Fruit fly (Drosophila melanogaster): ENCODE measurements around the gene Cpr65Ax2.
A peak's percentile ranks its signal among the peaks of the same experiment; 100 is the strongest.
"Not testable (repeated sequence)": the region's sequence is repeated elsewhere in the genome, so short reads cannot be mapped to it uniquely, and the experiment has no call there.

Gene Cpr65Ax2

dm6 chr3L:6150757-6151354, at the start of gene Cpr65Ax2, which contains the start of gene Lcp65Aa:
Cpr65Ax2 (minus strand) TSS chr3L:6150857.
Lcp65Aa (plus strand) TSS chr3L:6151304.
- not testable (repeated sequence) for TF ChIP-seq CG17801 (GFP tag; optimal IDR thresholded peaks at IDR 0.05; ENCODE audit: partially characterized antibody)

dm6 chr3L:6200173-6200572, 49.5 kb upstream of the Cpr65Ax2 start, which contains the start of gene CG8219:
CG8219 (plus strand) TSS chr3L:6200473.
- no peak for TF ChIP-seq CG17801 (GFP tag; optimal IDR thresholded peaks at IDR 0.05; ENCODE audit: partially characterized antibody)

DNA sequence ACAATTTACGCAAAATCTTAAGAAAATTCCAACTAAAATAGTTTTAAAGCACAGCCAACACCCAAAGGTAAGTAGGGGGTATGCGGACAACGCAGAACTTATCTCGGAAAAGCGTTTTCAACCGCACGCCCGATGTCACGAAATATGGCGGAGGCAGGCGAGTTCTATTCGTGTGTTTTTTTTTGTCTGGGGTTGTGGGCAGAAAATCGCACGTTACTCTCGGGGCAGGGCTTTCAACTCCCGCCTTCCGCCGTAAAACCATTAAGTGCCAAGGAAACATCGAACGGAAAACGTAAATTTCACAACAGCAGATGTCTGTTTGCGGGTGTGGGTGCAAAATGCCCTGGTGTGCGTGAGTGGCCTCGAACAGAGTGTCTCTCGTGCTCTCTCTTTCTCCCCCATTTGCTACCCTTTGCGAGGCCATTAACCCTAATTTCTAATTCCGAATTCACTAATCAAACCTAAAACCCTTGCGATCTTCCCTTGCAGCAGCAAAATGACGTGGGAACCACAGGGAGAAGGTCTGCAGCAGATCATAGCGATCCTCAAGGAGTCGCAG, 43.0 kb upstream of the Cpr65Ax2 start:
- no peak for TF ChIP-seq CG17801 (GFP tag; optimal IDR thresholded peaks at IDR 0.05; ENCODE audit: partially characterized antibody)

DNA sequence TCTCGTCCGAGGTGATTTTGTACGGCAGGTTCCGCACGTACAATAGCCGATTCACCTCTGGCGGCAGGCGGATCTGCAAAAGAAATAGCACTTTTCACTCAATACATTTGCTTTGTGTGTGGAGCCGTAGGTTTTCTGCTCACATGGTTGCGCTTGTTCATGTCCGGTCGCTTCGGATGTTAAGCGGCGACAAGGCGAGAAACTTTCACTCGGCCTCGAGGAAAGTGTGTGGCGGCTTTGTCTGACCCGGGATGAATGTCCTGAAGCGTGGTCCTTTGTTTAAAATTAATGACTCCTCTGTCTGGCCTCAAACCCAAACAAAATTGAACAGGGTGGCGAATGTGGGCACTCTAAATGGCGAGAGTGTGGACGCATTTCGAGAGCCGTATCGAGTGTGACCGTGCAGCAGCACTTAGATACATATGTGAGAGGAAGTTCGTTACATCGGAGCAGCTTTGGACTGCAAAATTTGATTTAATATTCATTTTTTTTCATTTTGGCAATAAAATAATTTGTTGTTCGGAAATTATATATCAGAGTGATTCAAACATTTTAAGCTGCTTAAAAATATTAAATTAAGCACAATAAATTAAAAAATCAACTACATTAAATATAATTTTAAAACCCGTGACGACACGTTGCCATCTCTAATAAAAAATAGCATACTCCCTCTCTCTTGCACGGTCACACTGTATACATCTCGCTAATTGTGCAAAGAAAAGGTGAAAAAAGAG, 42.3 kb upstream of the Cpr65Ax2 start, which contains the start of the genes Sf3b6 and Tnpo:
Gene Sf3b6 (minus strand): TSS at position 358 of the 734 bp plus-strand sequence.
Gene Tnpo (plus strand): TSS at position 659 of the 734 bp plus-strand sequence.
- TF ChIP-seq CG17801 (GFP tag; optimal IDR thresholded peaks at IDR 0.05; ENCODE audit: partially characterized antibody): peak; percentile 77

DNA sequence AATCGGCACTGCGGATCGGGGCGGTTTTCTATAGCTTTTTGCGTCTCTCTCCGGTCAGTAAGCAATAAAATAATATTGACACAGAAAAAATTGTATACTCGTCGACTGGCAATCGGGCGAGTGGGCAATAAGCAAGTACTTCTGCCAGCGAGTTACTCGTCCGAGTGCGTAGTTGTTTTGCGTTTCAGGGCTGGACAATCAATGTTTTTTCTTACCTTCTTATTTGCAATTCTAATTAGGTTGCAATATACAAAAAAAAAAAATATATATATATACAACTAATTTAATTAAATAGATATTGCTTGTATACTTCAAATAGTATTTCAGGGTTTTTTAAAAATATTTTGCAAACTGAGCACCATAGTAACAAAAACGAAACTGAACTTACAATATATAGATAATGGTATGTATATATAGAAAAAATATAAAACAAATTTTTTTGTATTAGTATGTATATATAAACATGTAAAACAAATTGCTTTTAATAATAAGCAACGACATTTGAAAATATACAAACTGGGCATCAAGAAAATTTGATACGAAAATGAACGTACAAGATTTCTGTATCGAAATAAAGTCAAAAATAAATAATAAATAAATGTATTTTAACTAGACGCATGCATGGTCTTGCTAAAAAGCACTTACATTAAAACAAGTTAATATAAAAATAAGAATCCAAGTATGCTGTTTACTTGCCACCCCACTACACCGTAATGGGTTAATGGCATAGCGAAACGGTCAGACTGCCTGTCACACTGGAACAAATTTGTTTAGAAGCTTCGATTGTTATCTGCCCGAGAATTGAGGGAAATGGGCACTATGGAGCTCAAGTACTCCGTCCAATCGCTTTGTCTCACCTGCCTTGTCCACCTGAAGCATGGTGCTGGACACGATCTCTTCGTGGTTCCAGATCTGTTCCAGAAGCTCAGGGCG, 38.6 kb upstream of the Cpr65Ax2 start, which contains the start of the genes D19A and CG7386:
Gene D19A (minus strand): TSS at position 129 of the 933 bp plus-strand sequence.
Gene CG7386 (plus strand): TSS at position 751 of the 933 bp plus-strand sequence.
- TF ChIP-seq CG17801 (GFP tag; optimal IDR thresholded peaks at IDR 0.05; ENCODE audit: partially characterized antibody): peak; percentile 63

DNA sequence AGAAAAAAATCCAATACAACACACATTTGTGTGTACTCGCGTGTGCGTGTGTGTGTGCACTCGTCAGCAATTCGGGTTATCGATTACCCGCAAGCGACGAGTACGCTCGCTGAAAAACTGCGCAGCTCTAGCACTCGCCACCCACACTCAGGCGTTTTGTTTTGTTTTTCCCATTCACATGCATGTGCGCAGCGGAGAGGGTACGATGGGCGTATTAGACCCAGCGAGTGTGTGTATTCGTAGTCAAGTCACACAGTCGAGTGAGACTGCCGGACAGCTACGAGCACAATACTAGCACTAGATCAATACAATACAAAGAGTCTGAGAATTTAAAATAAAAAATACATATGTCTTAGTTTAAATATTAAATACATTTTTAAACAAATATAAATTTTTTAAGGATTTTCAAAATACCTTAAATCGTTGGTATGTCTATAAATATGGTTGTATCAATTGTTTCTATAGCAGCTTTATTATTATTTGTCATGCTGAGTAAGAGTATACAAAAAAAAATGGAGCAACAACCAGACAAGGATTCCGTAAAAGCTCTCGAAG, 34.3 kb upstream of the Cpr65Ax2 start, which contains the start of the genes D19B and CG43293:
Gene D19B (minus strand): TSS at position 37 of the 555 bp plus-strand sequence.
Gene CG43293 (plus strand): TSS at position 306 of the 555 bp plus-strand sequence.
- peak; percentile 69 for TF ChIP-seq CG17801 (GFP tag; optimal IDR thresholded peaks at IDR 0.05; ENCODE audit: partially characterized antibody)

- TF ChIP-seq CG17801 (GFP tag; optimal IDR thresholded peaks at IDR 0.05; ENCODE audit: partially characterized antibody): peak; percentile 61
Measured at dm6 chr3L:6181776-6182175, 31.1 kb upstream of the Cpr65Ax2 start, which contains the start of gene CG10274. CG10274 (minus strand) TSS chr3L:6181829.

DNA sequence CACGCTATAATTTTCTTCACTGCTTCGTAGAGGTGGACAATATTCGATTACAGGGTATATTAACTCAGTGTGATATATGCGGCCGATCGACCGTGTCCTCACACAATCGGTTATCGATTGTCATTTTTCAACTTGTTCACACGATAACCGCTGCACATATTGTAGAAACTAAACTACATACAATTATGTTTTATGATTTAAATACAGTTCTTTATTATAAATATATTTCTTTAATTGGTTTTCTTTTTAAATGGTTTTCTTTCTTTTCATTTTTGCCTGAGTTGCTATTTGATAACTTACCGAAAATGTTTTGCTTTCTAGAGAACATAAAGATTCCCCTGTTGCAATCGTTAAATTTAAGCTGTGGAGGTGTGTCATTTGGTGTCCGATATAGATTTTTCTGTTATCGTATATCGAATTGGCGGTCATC, 23.2 kb upstream of the Cpr65Ax2 start, which contains the start of the genes fmt and CG7376:
Gene fmt (minus strand): TSS at position 55 of the 430 bp plus-strand sequence.
Gene CG7376 (plus strand): TSS at position 423 of the 430 bp plus-strand sequence.
- peak; percentile 36 for TF ChIP-seq CG17801 (GFP tag; optimal IDR thresholded peaks at IDR 0.05; ENCODE audit: partially characterized antibody)

DNA sequence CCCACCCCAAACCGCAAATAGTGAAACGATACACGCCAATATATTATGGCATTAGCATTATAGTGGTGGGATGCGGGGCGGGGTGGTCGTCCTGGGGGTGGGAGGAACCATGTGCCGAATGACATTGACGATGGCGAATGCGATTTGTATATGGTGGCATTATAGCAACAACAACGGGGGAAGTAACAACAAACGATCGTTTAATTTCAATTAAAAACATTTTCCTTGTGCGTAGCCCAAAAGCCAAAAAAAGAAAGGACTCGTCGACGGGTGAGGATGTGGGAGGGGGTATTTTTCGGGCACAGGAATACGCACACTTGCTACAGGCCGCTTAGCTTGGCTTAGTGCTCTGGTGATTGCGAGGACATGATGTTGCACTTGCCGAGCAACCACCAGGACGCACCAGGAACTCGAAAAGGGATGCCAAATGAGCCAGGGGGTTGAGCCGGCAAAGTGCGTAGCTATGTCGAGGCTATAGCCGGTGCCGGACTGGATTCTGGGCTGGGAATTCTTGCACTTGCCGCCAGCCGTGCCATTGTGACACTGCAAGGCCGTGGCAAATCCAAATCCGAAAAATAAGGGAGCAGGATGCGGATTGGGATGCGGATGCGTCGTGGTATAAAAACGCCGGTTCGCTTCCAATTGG, 11.9 kb upstream of the Cpr65Ax2 start, which contains the start of gene Prdm13:
Gene Prdm13 (plus strand): TSS at position 645 of the 646 bp plus-strand sequence.
- no peak for TF ChIP-seq CG17801 (GFP tag; optimal IDR thresholded peaks at IDR 0.05; ENCODE audit: partially characterized antibody)

- no peak for TF ChIP-seq CG17801 (GFP tag; optimal IDR thresholded peaks at IDR 0.05; ENCODE audit: partially characterized antibody)
Measured at dm6 chr3L:6161997-6162396, 11.3 kb upstream of the Cpr65Ax2 start.

dm6 chr3L:6160514-6160913, 9.9 kb upstream of the Cpr65Ax2 start, which contains the start of gene Cpr65Az:
Cpr65Az (plus strand) TSS chr3L:6160814.
- TF ChIP-seq CG17801 (GFP tag; optimal IDR thresholded peaks at IDR 0.05; ENCODE audit: partially characterized antibody): no peak

DNA sequence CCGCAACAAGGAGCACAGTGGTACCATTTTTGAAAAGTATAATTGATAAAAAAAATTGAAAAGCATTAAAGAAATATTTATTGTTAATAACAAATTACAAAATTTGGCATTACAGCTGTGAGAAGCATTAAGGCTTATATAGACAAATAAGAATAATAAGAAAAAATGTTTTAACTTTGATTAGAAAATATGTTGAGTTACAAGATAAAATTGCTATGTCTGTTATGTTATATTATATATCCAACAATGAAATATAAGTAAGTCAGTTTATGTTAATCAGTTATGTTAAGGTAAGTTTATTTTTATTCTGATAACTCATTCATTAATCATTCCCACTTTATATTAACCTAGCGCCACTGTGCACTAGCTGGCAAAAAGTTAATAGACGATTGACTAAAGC, 9.2 kb upstream of the Cpr65Ax2 start:
- TF ChIP-seq CG17801 (GFP tag; optimal IDR thresholded peaks at IDR 0.05; ENCODE audit: partially characterized antibody): no peak

DNA sequence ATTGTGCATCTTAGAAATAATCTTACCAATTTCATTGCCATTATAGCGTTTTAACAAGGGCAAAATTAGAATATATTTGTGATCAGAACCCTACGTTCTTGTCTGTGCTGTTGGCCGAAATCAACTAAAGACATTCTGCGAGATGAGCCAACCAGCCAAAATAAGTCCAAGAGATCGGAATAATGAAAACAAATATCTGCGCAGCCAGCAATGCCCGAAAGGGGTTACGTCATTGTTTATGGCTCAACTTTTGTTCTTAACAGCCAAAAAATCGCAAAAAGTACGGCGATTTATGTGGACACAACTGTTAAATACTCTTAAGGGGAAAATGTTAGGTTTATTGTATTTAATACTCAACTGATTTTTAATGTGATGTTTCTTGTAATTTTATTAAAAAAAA, 7.9 kb upstream of the Cpr65Ax2 start, which contains the start of gene Cpr65Ay:
Gene Cpr65Ay (minus strand): TSS at position 101 of the 400 bp plus-strand sequence.
- no peak for TF ChIP-seq CG17801 (GFP tag; optimal IDR thresholded peaks at IDR 0.05; ENCODE audit: partially characterized antibody)
